Fruit fly (Drosophila melanogaster) whole organism, wandering third instar larva: Measurements from ENCODE around the gene CG7333.

ENCODE experiments used
- Jra ChIP-seq: sonication (Bioruptor generic); optimal IDR thresholded peaks from 2 replicates; lab custom pipeline; 2016; ENCODE audit warnings: missing biosample characterization, missing genetic modification characterization
- tai ChIP-seq: sonication (Bioruptor generic); optimal IDR thresholded peaks from 2 replicates; lab custom pipeline; 2016; ENCODE audit warnings: missing biosample characterization, missing genetic modification characterization

- no peak for TF ChIP-seq tai
- TF ChIP-seq Jra (GFP tag; lab: Kevin White, UChicago): no peak
Measured at dm6 chr3R:19622005-19622404, 21.6 kb downstream of the CG7333 start.
